Fruit fly (Drosophila melanogaster) whole organism, embryonic: Measurements from ENCODE around the gene CG6695.

Experiments used
- ATbp ChIP-seq: fragments of 200-800 bp; sonication (Bioruptor generic); optimal IDR thresholded peaks from 2 replicates; lab custom pipeline; 2017; ENCODE audit warnings: missing biosample characterization, mild to moderate bottlenecking, missing genetic modification characterization, missing genetic modification reagents
- B-H1 ChIP-seq: fragments of 200-800 bp; sonication (Bioruptor generic); IDR thresholded peaks from 3 replicates; pipeline ENCODE4 v1.3.6; 2022; ENCODE audit warnings: missing biosample characterization, missing genetic modification characterization
- BEAF-32 ChIP-seq: fragments of 200-800 bp; sonication (Bioruptor generic); optimal IDR thresholded peaks from 3 replicates; lab custom pipeline; 2017; ENCODE audit warnings: missing biosample characterization, missing genetic modification characterization, mild to moderate bottlenecking, moderate library complexity, missing genetic modification reagents
- CG10274 ChIP-seq: fragments of 200-800 bp; sonication (Bioruptor generic); optimal IDR thresholded peaks from 3 replicates; lab custom pipeline; 2017; ENCODE audit warnings: missing biosample characterization, mild to moderate bottlenecking, missing genetic modification characterization
- CG10543 ChIP-seq: fragments of 200-800 bp; sonication (Bioruptor generic); optimal IDR thresholded peaks from 3 replicates; lab custom pipeline; 2017; ENCODE audit warnings: missing biosample characterization, mild to moderate bottlenecking, missing genetic modification characterization, moderate library complexity
- CG13287 ChIP-seq: fragments of 200-800 bp; sonication (Bioruptor generic); IDR thresholded peaks from 2 replicates; pipeline ENCODE4 v1.3.6; 2022; ENCODE audit warnings: missing biosample characterization, missing genetic modification characterization; ENCODE audit not compliant: partially characterized antibody
- CG15514 ChIP-seq: fragments of 200-800 bp; sonication (Bioruptor generic); optimal IDR thresholded peaks from 3 replicates; lab custom pipeline; 2017; ENCODE audit warnings: missing biosample characterization, missing genetic modification characterization, mild to moderate bottlenecking, moderate library complexity, missing genetic modification reagents
- CG1602 ChIP-seq: fragments of 200-800 bp; sonication (Bioruptor generic); optimal IDR thresholded peaks from 3 replicates; lab custom pipeline; 2016; ENCODE audit warnings: missing biosample characterization, missing genetic modification characterization
- CG16863 ChIP-seq: fragments of 200-800 bp; sonication (Bioruptor generic); optimal IDR thresholded peaks from 3 replicates; lab custom pipeline; 2016; ENCODE audit warnings: missing biosample characterization, missing genetic modification characterization
- CG1792 ChIP-seq: fragments of 200-800 bp; sonication (Bioruptor generic); optimal IDR thresholded peaks from 2 replicates; lab custom pipeline; 2016; ENCODE audit warnings: missing biosample characterization, missing genetic modification characterization
- CG18619 ChIP-seq: fragments of 200-800 bp; sonication (Bioruptor generic); optimal IDR thresholded peaks from 3 replicates; lab custom pipeline; 2017; ENCODE audit warnings: missing biosample characterization, mild to moderate bottlenecking, missing genetic modification characterization
- CG30020 ChIP-seq: fragments of 200-800 bp; optimal IDR thresholded peaks from 2 replicates; lab custom pipeline; 2019; ENCODE audit warnings: missing biosample characterization, mild to moderate bottlenecking, missing genetic modification characterization, moderate library complexity
- CG3065 ChIP-seq: fragments of 200-800 bp; sonication (Bioruptor generic); optimal IDR thresholded peaks from 2 replicates; lab custom pipeline; 2016; ENCODE audit warnings: missing biosample characterization, missing genetic modification characterization
- CG3995 ChIP-seq: fragments of 200-800 bp; sonication (Bioruptor generic); optimal IDR thresholded peaks from 3 replicates; lab custom pipeline; 2016; ENCODE audit warnings: missing biosample characterization, missing genetic modification characterization
- CG4730 ChIP-seq: fragments of 200-800 bp; sonication (Bioruptor generic); IDR thresholded peaks from 2 replicates; pipeline ENCODE4 v1.3.6; 2022; ENCODE audit warnings: missing biosample characterization, missing genetic modification characterization
- CG7987 ChIP-seq: fragments of 200-800 bp; sonication (Bioruptor generic); optimal IDR thresholded peaks from 2 replicates; lab custom pipeline; 2018; ENCODE audit warnings: missing biosample characterization, mild to moderate bottlenecking, missing genetic modification characterization, moderate library complexity
- CG8944 ChIP-seq: fragments of 200-800 bp; sonication (Bioruptor generic); optimal IDR thresholded peaks from 3 replicates; lab custom pipeline; 2016; ENCODE audit warnings: missing biosample characterization, missing genetic modification characterization
- CHES-1-like ChIP-seq: fragments of 200-800 bp; sonication (Bioruptor generic); optimal IDR thresholded peaks from 2 replicates; lab custom pipeline; 2016; ENCODE audit warnings: missing biosample characterization, missing genetic modification characterization
- CoRest ChIP-seq: fragments of 200-800 bp; sonication (Bioruptor generic); optimal IDR thresholded peaks from 3 replicates; lab custom pipeline; 2018; ENCODE audit warnings: missing biosample characterization, mild to moderate bottlenecking, missing genetic modification characterization, moderate library complexity
- Dll ChIP-seq: fragments of 200-800 bp; sonication (Bioruptor generic); IDR thresholded peaks from 4 replicates; pipeline ENCODE4 v1.3.6; 2022; ENCODE audit warnings: missing biosample characterization, missing genetic modification characterization; ENCODE audit not compliant: partially characterized antibody
- ERR ChIP-seq: fragments of 200-800 bp; sonication (Bioruptor generic); optimal IDR thresholded peaks from 2 replicates; lab custom pipeline; 2016; ENCODE audit warnings: missing biosample characterization, missing genetic modification characterization
- Hand ChIP-seq: fragments of 200-800 bp; sonication (Bioruptor generic); optimal IDR thresholded peaks from 2 replicates; lab custom pipeline; 2017; ENCODE audit warnings: mild to moderate bottlenecking, missing biosample characterization, missing genetic modification reagents, missing genetic modification characterization
- HmgZ ChIP-seq: fragments of 200-800 bp; sonication (Bioruptor generic); optimal IDR thresholded peaks from 2 replicates; lab custom pipeline; 2018; ENCODE audit warnings: missing biosample characterization, mild to moderate bottlenecking, missing genetic modification characterization
- Hr39 ChIP-seq: fragments of >200 bp; optimal IDR thresholded peaks from 2 replicates; lab custom pipeline; 2017
- Jarid2 ChIP-seq: fragments of 200-800 bp; sonication (Bioruptor generic); optimal IDR thresholded peaks from 3 replicates; lab custom pipeline; 2017; ENCODE audit warnings: mild to moderate bottlenecking, missing biosample characterization, missing genetic modification reagents, missing genetic modification characterization
- Lhr ChIP-seq: fragments of 200-800 bp; sonication (Bioruptor generic); optimal IDR thresholded peaks from 3 replicates; lab custom pipeline; 2017; ENCODE audit warnings: mild to moderate bottlenecking, missing biosample characterization, missing genetic modification reagents, missing genetic modification characterization
- MBD-R2 ChIP-seq: fragments of 200-800 bp; sonication (Bioruptor generic); IDR thresholded peaks from 2 replicates; pipeline ENCODE4 v1.3.6; 2022; ENCODE audit warnings: missing biosample characterization, missing genetic modification characterization
- Nf-YA ChIP-seq: fragments of 200-800 bp; sonication (Bioruptor generic); IDR thresholded peaks from 2 replicates; pipeline ENCODE4 v1.3.6; 2022; ENCODE audit warnings: missing biosample characterization, missing genetic modification characterization
- Opbp ChIP-seq: fragments of 200-800 bp; sonication (Bioruptor generic); IDR thresholded peaks from 3 replicates; pipeline ENCODE4 v1.3.6; 2022; ENCODE audit warnings: missing biosample characterization, missing genetic modification characterization; ENCODE audit not compliant: partially characterized antibody
- PHDP ChIP-seq: fragments of 200-800 bp; sonication (Bioruptor generic); optimal IDR thresholded peaks from 3 replicates; lab custom pipeline; 2018; ENCODE audit warnings: missing biosample characterization, mild to moderate bottlenecking, missing genetic modification characterization, moderate library complexity
- Poxn ChIP-seq: fragments of 200-800 bp; sonication (Bioruptor generic); IDR thresholded peaks from 2 replicates; pipeline ENCODE4 v1.3.6; 2022; ENCODE audit warnings: missing biosample characterization, missing genetic modification characterization
- Sry-β ChIP-seq: fragments of 200-800 bp; sonication (Bioruptor generic); optimal IDR thresholded peaks from 2 replicates; lab custom pipeline; 2018; ENCODE audit warnings: missing biosample characterization, mild to moderate bottlenecking, missing genetic modification characterization, moderate library complexity
- amos ChIP-seq: fragments of 200-800 bp; sonication (Bioruptor generic); IDR thresholded peaks from 2 replicates; pipeline ENCODE4 v1.3.6; 2022; ENCODE audit warnings: missing biosample characterization, missing genetic modification characterization; ENCODE audit not compliant: partially characterized antibody
- bigmax ChIP-seq: fragments of 200-800 bp; sonication (Bioruptor generic); optimal IDR thresholded peaks from 2 replicates; lab custom pipeline; 2018; ENCODE audit warnings: missing biosample characterization, mild to moderate bottlenecking, missing genetic modification characterization
- btn ChIP-seq: fragments of 200-800 bp; sonication (Bioruptor generic); optimal IDR thresholded peaks from 2 replicates; lab custom pipeline; 2016; ENCODE audit warnings: missing biosample characterization, missing genetic modification characterization
- corto ChIP-seq: fragments of 200-800 bp; sonication (Bioruptor generic); optimal IDR thresholded peaks from 2 replicates; lab custom pipeline; 2016; ENCODE audit warnings: missing biosample characterization, mild to moderate bottlenecking, missing genetic modification characterization, moderate library complexity
- ewg ChIP-seq: fragments of 200-800 bp; sonication (Bioruptor generic); optimal IDR thresholded peaks from 3 replicates; lab custom pipeline; 2017; ENCODE audit warnings: mild to moderate bottlenecking, missing biosample characterization, missing genetic modification reagents, missing genetic modification characterization
- eyg ChIP-seq: fragments of 200-800 bp; sonication (Bioruptor generic); optimal IDR thresholded peaks from 3 replicates; lab custom pipeline; 2016; ENCODE audit warnings: missing biosample characterization, missing genetic modification characterization
- grau ChIP-seq: fragments of 200-800 bp; optimal IDR thresholded peaks from 3 replicates; lab custom pipeline; 2019; ENCODE audit warnings: missing biosample characterization, mild to moderate bottlenecking, missing genetic modification characterization, moderate library complexity
- hbn ChIP-seq: fragments of 200-800 bp; sonication (Bioruptor generic); IDR thresholded peaks from 2 replicates; pipeline ENCODE4 v1.3.6; 2022; ENCODE audit warnings: missing biosample characterization, missing genetic modification characterization; ENCODE audit not compliant: partially characterized antibody
- nau ChIP-seq: fragments of 200-800 bp; sonication (Bioruptor generic); optimal IDR thresholded peaks from 3 replicates; lab custom pipeline; 2017; ENCODE audit warnings: missing biosample characterization, mild to moderate bottlenecking, missing genetic modification characterization, missing genetic modification reagents
- nom ChIP-seq: fragments of 200-800 bp; sonication (Bioruptor generic); optimal IDR thresholded peaks from 2 replicates; lab custom pipeline; 2017; ENCODE audit warnings: missing biosample characterization, missing genetic modification characterization, mild to moderate bottlenecking, moderate library complexity, missing genetic modification reagents
- prd ChIP-seq, 3 experiments: fragments of >200 bp in 2 of 3; fragments of 200-800 bp in 1 of 3; sonication (Bioruptor generic) in 1 of 3; optimal IDR thresholded peaks in 2 of 3; IDR thresholded peaks in 1 of 3; 2 replicates in 2 of 3; 3 replicates in 1 of 3; pipeline versions ENCODE4 v1.3.6 to Lab custom; 2017 to 2022; ENCODE audit warnings: missing biosample characterization in 1 of 3, missing genetic modification characterization in 1 of 3
- psq ChIP-seq: fragments of 200-800 bp; sonication (Bioruptor generic); optimal IDR thresholded peaks from 2 replicates; lab custom pipeline; 2017; ENCODE audit warnings: missing biosample characterization, missing genetic modification characterization
- sima ChIP-seq: fragments of 200-800 bp; sonication (Bioruptor generic); optimal IDR thresholded peaks from 2 replicates; lab custom pipeline; 2016; ENCODE audit warnings: missing biosample characterization, missing genetic modification characterization
- trem ChIP-seq: fragments of 200-800 bp; optimal IDR thresholded peaks from 3 replicates; lab custom pipeline; 2019; ENCODE audit warnings: missing biosample characterization, mild to moderate bottlenecking, missing genetic modification characterization, moderate library complexity
- wdn ChIP-seq: fragments of 200-800 bp; sonication (Bioruptor generic); IDR thresholded peaks from 2 replicates; pipeline ENCODE4 v1.3.6; 2022; ENCODE audit warnings: missing biosample characterization, missing genetic modification characterization
- yki ChIP-seq: fragments of >200 bp; optimal IDR thresholded peaks from 3 replicates; lab custom pipeline; 2018
- zen ChIP-seq: fragments of 200-800 bp; sonication (Bioruptor generic); optimal IDR thresholded peaks from 3 replicates; lab custom pipeline; 2018; ENCODE audit warnings: missing biosample characterization, mild to moderate bottlenecking, missing genetic modification characterization, moderate library complexity

CG6695 gene

dm6 chr3R:24651044-24651459, 3.9 kb upstream of the CG6695 start (continued):
- TF ChIP-seq CG30020 (no peak), CG18619 (GFP tag; lab: Kevin White, UChicago) (no peak), CG16863 (GFP tag; lab: Kevin White, UChicago) (no peak), CG3995 (GFP tag; lab: Kevin White, UChicago) (no peak), CoRest (tag; lab: Kevin White, UChicago) (no peak), Poxn (no peak), B-H1 (GFP tag; lab: Robert Waterston, UW) (no peak), ATbp (GFP tag; lab: Kevin White, UChicago) (no peak), zen (tag; lab: Kevin White, UChicago) (no peak), nom (GFP tag; lab: Kevin White, UChicago) (peak; percentile 75), CG3065 (GFP tag; lab: Kevin White, UChicago) (no peak), psq (peak; percentile 67), eyg (GFP tag; lab: Kevin White, UChicago) (no peak), CG8944 (GFP tag; lab: Kevin White, UChicago) (no peak), Lhr (no peak), CHES-1-like (GFP tag; lab: Kevin White, UChicago) (no peak), yki (no peak), ewg (no peak), wdn (GFP tag; lab: Robert Waterston, UW) (no peak), Sry-β (GFP tag; lab: Kevin White, UChicago) (no peak), Jarid2 (no peak), PHDP (tag; lab: Kevin White, UChicago) (no peak), CG10274 (GFP tag; lab: Kevin White, UChicago) (no peak), CG15514 (GFP tag; lab: Kevin White, UChicago) (peak; percentile 60), Hr39 (lab: Kevin White, UChicago) (no peak)

DNA sequence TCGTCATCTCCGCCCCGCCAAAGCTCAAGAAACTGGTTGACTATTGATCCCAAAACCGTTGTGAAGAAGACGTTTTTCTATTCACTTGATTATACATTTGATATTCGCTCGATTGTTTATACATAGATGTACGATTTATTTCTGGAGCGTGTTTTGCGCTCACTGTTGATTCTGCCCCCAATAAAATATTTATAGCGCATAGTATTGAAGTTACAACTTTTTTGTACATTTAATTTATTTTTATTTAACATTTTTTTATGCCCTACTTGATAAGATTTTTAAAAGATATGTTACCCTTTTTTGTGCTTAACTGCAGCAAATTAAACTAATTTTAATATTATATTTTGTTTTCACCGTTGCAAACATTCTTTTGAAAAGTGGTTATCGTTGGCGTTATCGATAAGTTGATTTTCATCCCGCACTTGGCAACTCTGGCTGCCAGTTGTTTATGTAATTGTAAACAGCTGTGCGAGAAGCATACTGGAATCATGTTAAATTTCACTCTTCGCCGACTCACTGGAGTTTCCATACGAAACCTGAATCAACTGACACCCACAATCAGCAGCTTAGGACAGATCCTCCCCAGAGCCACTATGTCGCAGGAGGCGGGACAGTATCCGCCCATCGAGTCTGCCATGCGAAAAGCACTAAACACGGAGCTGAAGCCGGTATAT, 4.3 kb downstream of the CG6695 start, which contains the start of gene CG31126:
CG31126 (plus strand) TSS at position 449 of the 674 bp plus-strand sequence.
- TF ChIP-seq btn (GFP tag; lab: Kevin White, UChicago) (no peak), HmgZ (tag; lab: Kevin White, UChicago) (peak; percentile 35), CG3995 (GFP tag; lab: Kevin White, UChicago) (peak; percentile 26), CG7987 (GFP tag; lab: Kevin White, UChicago) (no peak), MBD-R2 (GFP tag; lab: Robert Waterston, UW) (peak; percentile 95), bigmax (GFP tag; lab: Kevin White, UChicago) (no peak), Nf-YA (no peak), CG4730 (GFP tag; lab: Robert Waterston, UW) (no peak), Hand (GFP tag; lab: Kevin White, UChicago) (no peak), amos (GFP tag; lab: Robert Waterston, UW) (peak; percentile 59; the same call in 1 of the 2 replicates), CG1602 (GFP tag; lab: Kevin White, UChicago) (no peak), Opbp (GFP tag; lab: Robert Waterston, UW) (peak; percentile 44; the same call in 2 of the 3 replicates), CG1792 (no peak), hbn (GFP tag; lab: Robert Waterston, UW) (peak; percentile 65), CG13287 (GFP tag; lab: Robert Waterston, UW) (peak; percentile 76), prd (optimal IDR thresholded peaks at IDR 0.05; lab: Kevin White, UChicago) (no peak), prd (GFP tag; IDR thresholded peaks at IDR 0.05; lab: Robert Waterston, UW) (no peak), Dll (GFP tag; lab: Robert Waterston, UW) (peak; percentile 70), sima (GFP tag; lab: Kevin White, UChicago) (no peak), BEAF-32 (peak; percentile 48), nau (GFP tag; lab: Kevin White, UChicago) (no peak), corto (GFP tag; lab: Kevin White, UChicago) (no peak), grau (tag; lab: Kevin White, UChicago) (no peak), trem (tag; lab: Kevin White, UChicago) (peak; percentile 31), ERR (GFP tag; lab: Kevin White, UChicago) (no peak), CG10543 (GFP tag; lab: Kevin White, UChicago) (no peak)
